Fruit fly (Drosophila melanogaster): ENCODE measurements around the gene CG42656.

dm6 chr3R:7500513-7500912, 7.4 kb upstream of the CG42656 start:
- TF ChIP-seq CG11762 (GFP tag; optimal IDR thresholded peaks at IDR 0.05; ENCODE audit: insufficient read depth) (no peak), Lpt (GFP tag; optimal IDR thresholded peaks at IDR 0.05) (no peak), eg (GFP tag; IDR thresholded peaks at IDR 0.05) (no peak), Hr38 (GFP tag; optimal IDR thresholded peaks at IDR 0.05) (no peak), spab (GFP tag; optimal IDR thresholded peaks at IDR 0.05) (no peak)
